Worm (Caenorhabditis elegans): Measurements from ENCODE around the gene str-240.

The str-240 gene

DNA sequence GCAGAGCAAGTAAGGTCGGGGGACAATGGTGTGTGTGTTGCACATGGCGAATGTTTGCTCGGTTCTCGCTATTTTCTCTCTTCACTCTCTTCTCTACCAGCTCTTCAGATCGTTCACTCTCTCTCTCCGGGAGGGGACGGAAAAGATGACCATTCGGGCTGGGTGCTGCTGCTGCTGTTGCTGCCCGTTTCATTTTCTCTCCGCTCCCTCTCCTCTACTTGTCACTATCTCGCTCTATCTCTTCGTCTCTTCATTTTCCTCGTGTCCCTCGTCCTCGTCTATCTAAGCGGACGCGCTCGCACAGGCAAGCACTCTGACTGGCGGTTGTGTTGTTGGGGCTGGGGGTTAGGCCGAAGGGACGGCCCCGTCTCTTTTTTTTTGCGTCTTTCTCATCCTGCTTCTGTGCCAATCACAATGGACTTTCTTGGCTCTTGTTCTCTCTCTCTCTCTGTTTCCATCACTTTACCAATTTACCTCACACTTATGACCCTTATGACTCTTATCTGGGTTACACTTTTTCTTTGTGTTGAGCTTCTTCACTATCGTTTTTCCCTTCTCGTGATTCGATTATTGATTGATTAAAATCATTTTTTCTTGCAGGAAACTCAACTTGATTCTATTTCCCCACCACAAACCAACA, 47.1 kb downstream of the str-240 start, which contains the start of the genes F53E2.2 and unc-60 (continued):
- TF ChIP-seq ref-2 (tag; optimal IDR thresholded peaks at IDR 0.05) (peak; percentile 77), pax-1 (tag; optimal IDR thresholded peaks at IDR 0.05) (no peak), ceh-45 (GFP tag; IDR thresholded peaks at IDR 0.05) (no peak), mec-3 (tag; optimal IDR thresholded peaks at IDR 0.05; ENCODE audit: borderline replicate concordance) (no peak), hlh-15 (tag; optimal IDR thresholded peaks at IDR 0.05) (no peak), lim-6 (tag; optimal IDR thresholded peaks at IDR 0.05) (no peak), unc-3 (GFP tag; conservative IDR thresholded peaks at IDR 0.05) (no peak), unc-3 (tag; optimal IDR thresholded peaks at IDR 0.05) (no peak), npax-4 (tag; optimal IDR thresholded peaks at IDR 0.05) (no peak), nfya-1 (tag; optimal IDR thresholded peaks at IDR 0.05) (peak; percentile 85), elt-4 (tag; optimal IDR thresholded peaks at IDR 0.05) (no peak), C08G9.2 (tag; optimal IDR thresholded peaks at IDR 0.05) (peak; percentile 75), nhr-11 (tag; optimal IDR thresholded peaks at IDR 0.05) (no peak), ceh-18 (tag; optimal IDR thresholded peaks at IDR 0.05) (peak; percentile 78), tbx-7 (tag; optimal IDR thresholded peaks at IDR 0.05) (no peak), madf-2 (tag; optimal IDR thresholded peaks at IDR 0.05) (no peak), ceh-48 (tag; optimal IDR thresholded peaks at IDR 0.05) (no peak), unc-86 (tag; optimal IDR thresholded peaks at IDR 0.05) (no peak), pat-9 (tag; optimal IDR thresholded peaks at IDR 0.05) (no peak), C38D4.7 (GFP tag; optimal IDR thresholded peaks at IDR 0.05) (no peak), nhr-232 (tag; optimal IDR thresholded peaks at IDR 0.05) (no peak), dve-1 (tag; optimal IDR thresholded peaks at IDR 0.05) (peak; percentile 12), hlh-13 (GFP tag; optimal IDR thresholded peaks at IDR 0.05) (no peak), F13H6.1 (tag; optimal IDR thresholded peaks at IDR 0.05) (peak; percentile 72), zip-5 (tag; optimal IDR thresholded peaks at IDR 0.05) (no peak), hlh-8 (tag; optimal IDR thresholded peaks at IDR 0.05) (peak; percentile 16)

DNA sequence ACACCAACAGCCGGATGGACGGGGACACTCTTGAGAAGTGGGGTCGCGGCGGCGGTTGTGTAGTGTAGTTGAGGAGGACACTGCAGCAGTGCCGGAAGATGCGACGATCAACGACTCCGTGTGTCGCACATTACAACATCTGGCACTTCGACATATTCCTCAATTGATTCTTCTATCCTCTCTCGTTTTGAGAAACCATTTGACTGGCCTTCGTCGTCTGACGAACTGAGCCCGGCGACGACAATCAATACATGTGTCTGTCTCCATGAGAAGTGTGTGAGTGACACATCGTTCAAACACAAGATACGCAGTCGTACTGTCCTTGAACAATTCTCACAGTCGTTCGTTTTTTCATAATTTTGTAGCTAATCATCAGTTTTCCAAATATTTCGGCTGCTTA, 49.2 kb downstream of the str-240 start:
- TF ChIP-seq K09A11.1 (tag; optimal IDR thresholded peaks at IDR 0.05; ENCODE audit: insufficient read depth): no peak
- TF ChIP-seq tbx-2 (tag; optimal IDR thresholded peaks at IDR 0.05): no peak
- no peak for TF ChIP-seq sox-4 (tag; optimal IDR thresholded peaks at IDR 0.05)
- no peak for TF ChIP-seq ceh-45 (GFP tag; IDR thresholded peaks at IDR 0.05)
- TF ChIP-seq syd-9 (tag; optimal IDR thresholded peaks at IDR 0.05): no peak
- TF ChIP-seq che-1 (tag; optimal IDR thresholded peaks at IDR 0.05): no peak
- peak; percentile 2 for TF ChIP-seq ceh-48 (tag; optimal IDR thresholded peaks at IDR 0.05)
- TF ChIP-seq fkh-6 (tag; optimal IDR thresholded peaks at IDR 0.05): no peak
- TF ChIP-seq C38D4.7 (GFP tag; optimal IDR thresholded peaks at IDR 0.05): no peak
- TF ChIP-seq nhr-232 (tag; optimal IDR thresholded peaks at IDR 0.05): no peak
- no peak for TF ChIP-seq ceh-22 (tag; optimal IDR thresholded peaks at IDR 0.05)
- no peak for TF ChIP-seq ceh-9 (tag; optimal IDR thresholded peaks at IDR 0.05)
- TF ChIP-seq ceh-19 (GFP tag; optimal IDR thresholded peaks at IDR 0.05): no peak
- TF ChIP-seq elt-4 (tag; optimal IDR thresholded peaks at IDR 0.05): no peak
- no peak for TF ChIP-seq F13H6.1 (tag; optimal IDR thresholded peaks at IDR 0.05)
- TF ChIP-seq unc-55 (GFP tag; optimal IDR thresholded peaks at IDR 0.05): peak; percentile 23
- no peak for TF ChIP-seq nfya-1 (tag; optimal IDR thresholded peaks at IDR 0.05)
- TF ChIP-seq unc-86 (tag; optimal IDR thresholded peaks at IDR 0.05): no peak
- TF ChIP-seq hlh-6 (tag; optimal IDR thresholded peaks at IDR 0.05): no peak
- TF ChIP-seq eyg-1 (tag; optimal IDR thresholded peaks at IDR 0.05): no peak
- TF ChIP-seq pqm-1 (tag; optimal IDR thresholded peaks at IDR 0.05): no peak
- TF ChIP-seq hlh-8 (tag; optimal IDR thresholded peaks at IDR 0.05): peak; percentile 18
- no peak for TF ChIP-seq ceh-2 (tag; optimal IDR thresholded peaks at IDR 0.05)

DNA sequence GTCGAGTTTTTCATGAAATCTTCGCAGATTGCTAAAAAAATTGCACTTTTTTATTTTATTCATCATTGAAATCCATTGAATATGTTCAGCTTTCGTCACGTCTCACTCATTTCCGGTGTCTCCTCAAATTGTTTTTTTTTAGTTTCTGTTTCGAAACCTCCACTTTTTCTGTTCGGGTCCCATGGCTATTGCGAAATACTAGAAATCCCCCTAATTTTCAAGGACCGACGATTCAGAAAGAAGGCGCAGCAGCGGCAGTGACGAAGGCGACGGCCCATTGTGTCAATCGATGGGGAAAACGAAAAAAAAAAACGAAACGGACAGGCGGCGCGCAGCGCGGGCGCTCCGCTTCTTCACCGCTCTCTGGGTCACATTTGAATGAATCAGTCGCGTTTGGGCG, 49.8 kb downstream of the str-240 start:
- TF ChIP-seq pqm-1 (tag; optimal IDR thresholded peaks at IDR 0.05) (no peak), unc-42 (tag; optimal IDR thresholded peaks at IDR 0.05) (no peak), ceh-19 (GFP tag; optimal IDR thresholded peaks at IDR 0.05) (no peak), hlh-6 (tag; optimal IDR thresholded peaks at IDR 0.05) (no peak), hlh-30 (tag; optimal IDR thresholded peaks at IDR 0.05; ENCODE audit: insufficient read depth) (no peak), K02D7.2 (tag; optimal IDR thresholded peaks at IDR 0.05) (no peak), C08G9.2 (tag; optimal IDR thresholded peaks at IDR 0.05) (no peak), nhr-11 (tag; optimal IDR thresholded peaks at IDR 0.05) (no peak), ceh-2 (tag; optimal IDR thresholded peaks at IDR 0.05) (no peak), gmeb-2 (tag; optimal IDR thresholded peaks at IDR 0.05) (no peak)
